Worm (Caenorhabditis elegans) whole organism, late embryonic: Measurements from ENCODE around the gene F16G10.1.

Source experiments
- ceh-14 ChIP-seq: sonication (generic microtip); optimal IDR thresholded peaks from 2 replicates; lab custom pipeline; 2016; ENCODE audit warnings: missing genotype, missing genetic modification characterization, missing compliant biosample characterization
- ceh-34 ChIP-seq: sonication (generic microtip); optimal IDR thresholded peaks from 2 replicates; lab custom pipeline; 2016; ENCODE audit warnings: mild to moderate bottlenecking, missing genetic modification characterization, missing compliant biosample characterization
- nhr-11 ChIP-seq: fragments of 150-350 bp; optimal IDR thresholded peaks from 2 replicates; lab custom pipeline; 2014; ENCODE audit warnings: missing biosample characterization, missing genetic modification characterization
- sdc-2 ChIP-seq: sonication (generic microtip); optimal IDR thresholded peaks from 2 replicates; lab custom pipeline; 2016; ENCODE audit warnings: missing genotype, missing genetic modification characterization, missing compliant biosample characterization
- sox-2 ChIP-seq: fragments of 200-800 bp; sonication (Bioruptor generic); IDR thresholded peaks from 2 replicates; pipeline ENCODE4 v1.3.6; 2022; ENCODE audit warnings: missing genetic modification reagents, missing genetic modification characterization, missing compliant biosample characterization
- sox-4 ChIP-seq: sonication (generic microtip); optimal IDR thresholded peaks from 2 replicates; lab custom pipeline; 2017; ENCODE audit warnings: mild to moderate bottlenecking, missing genetic modification characterization, inconsistent platforms, missing compliant biosample characterization

DNA sequence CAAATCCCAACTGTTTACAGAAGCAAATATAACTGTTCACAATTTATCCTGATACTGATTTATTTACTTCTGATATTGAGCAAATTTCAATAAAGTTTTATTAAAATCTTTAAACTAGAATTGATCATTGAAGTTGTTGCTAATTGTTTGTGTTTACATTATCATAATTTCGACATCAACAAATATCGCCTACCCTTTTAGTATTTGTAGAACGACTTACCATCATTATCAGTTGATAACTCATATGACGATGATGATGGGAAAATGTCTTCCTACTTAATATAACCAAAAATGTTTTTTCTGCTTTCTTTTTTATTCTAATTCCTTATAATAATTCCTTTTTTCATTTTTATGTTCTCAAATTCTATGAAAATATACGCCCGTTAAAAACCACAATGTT is 16.6 kb downstream of the F16G10.1 start:
- TF ChIP-seq sdc-2, result no peak
- no peak for TF ChIP-seq ceh-34 (tag; lab: Kevin White, UChicago)
- TF ChIP-seq nhr-11 (tag; lab: Kevin White, UChicago), result no peak
- no peak for TF ChIP-seq ceh-14 (tag; lab: Kevin White, UChicago)
- TF ChIP-seq sox-4, result no peak
- no peak for TF ChIP-seq sox-2 (GFP tag; lab: Robert Waterston, UW)
